Fruit fly (Drosophila melanogaster) whole organism, wandering third instar larva: Measurements from ENCODE around the gene Scgbeta.

Experiments
- Dfd ChIP-seq: fragments of >200 bp; optimal IDR thresholded peaks from 2 replicates; lab custom pipeline; 2017; ENCODE audit warnings: missing biosample characterization, missing genetic modification characterization
- Hr78 ChIP-seq: fragments of >200 bp; optimal IDR thresholded peaks from 2 replicates; lab custom pipeline; 2017; ENCODE audit warnings: missing biosample characterization, missing genetic modification characterization
- br ChIP-seq: fragments of 200-800 bp; sonication (Bioruptor generic); optimal IDR thresholded peaks from 2 replicates; lab custom pipeline; 2016; ENCODE audit warnings: missing biosample characterization, missing genetic modification characterization
- dl ChIP-seq, 2 experiments: fragments of 175-275, 200-275 bp in 1 of 2; fragments of 200-275 bp in 1 of 2; sonication (Bioruptor generic); optimal IDR thresholded peaks; lab custom pipeline; 2018; ENCODE audit warnings: mild to moderate bottlenecking in 2 of 2, missing biosample characterization in 2 of 2, missing genetic modification characterization in 2 of 2, moderate library complexity in 2 of 2; ENCODE audit not compliant: partially characterized antibody in 2 of 2, insufficient read depth in 1 of 2
- foxo ChIP-seq, 2 experiments: fragments of 200-800 bp; sonication (Bioruptor generic); optimal IDR thresholded peaks; 2 replicates in 1 of 2; 3 replicates in 1 of 2; lab custom pipeline; 2016 to 2017; ENCODE audit warnings: missing biosample characterization in 2 of 2, missing genetic modification characterization in 2 of 2
- pan ChIP-seq: fragments of >200 bp; optimal IDR thresholded peaks from 2 replicates; lab custom pipeline; 2017
- psq ChIP-seq: fragments of 200-800 bp; sonication (Bioruptor generic); optimal IDR thresholded peaks from 3 replicates; lab custom pipeline; 2017; ENCODE audit warnings: missing biosample characterization, mild to moderate bottlenecking, missing genetic modification characterization, moderate library complexity
- rgr ChIP-seq: fragments of 200-800 bp; sonication (Bioruptor generic); optimal IDR thresholded peaks from 3 replicates; lab custom pipeline; 2016; ENCODE audit warnings: missing biosample characterization, mild to moderate bottlenecking, missing genetic modification characterization
- sv ChIP-seq: fragments of 200-800 bp; sonication (Bioruptor generic); optimal IDR thresholded peaks from 3 replicates; lab custom pipeline; 2016; ENCODE audit warnings: missing biosample characterization, missing genetic modification characterization
- tai ChIP-seq: sonication (Bioruptor generic); optimal IDR thresholded peaks from 2 replicates; lab custom pipeline; 2016; ENCODE audit warnings: missing biosample characterization, missing genetic modification characterization
- usp ChIP-seq: fragments of >200 bp; optimal IDR thresholded peaks from 2 replicates; lab custom pipeline; 2017; ENCODE audit warnings: missing biosample characterization, missing genetic modification characterization

DNA sequence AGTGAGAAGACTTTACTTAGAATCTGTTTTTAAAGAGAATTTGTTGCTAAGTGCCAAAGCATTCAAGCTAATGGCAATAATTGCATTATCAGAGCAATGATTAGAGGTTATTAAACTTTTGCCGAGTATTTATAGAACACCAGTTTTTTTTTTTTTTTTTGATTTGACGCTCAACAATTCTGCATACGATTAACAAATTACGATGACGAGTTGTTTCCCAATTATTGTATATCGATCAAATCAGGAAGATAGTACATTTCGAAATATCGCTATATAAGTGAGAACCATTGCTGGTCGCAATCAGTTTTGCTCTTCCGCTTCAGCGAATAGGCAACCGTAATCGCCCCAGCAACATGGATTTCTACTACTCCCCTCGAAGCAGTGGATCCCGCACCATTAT, 48.4 kb downstream of the Scgbeta start, which contains the start of gene GstD4:
- TF ChIP-seq Dfd (no peak), sv (no peak), pan (no peak), tai (GFP tag; lab: Kevin White, UChicago) (no peak), dl (GFP tag; optimal IDR thresholded peaks at IDR 0.05; lab: Kevin White, UChicago; ENCODE audit: insufficient read depth in 1 of 2, partially characterized antibody in 2 of 2) (no peak), Hr78 (no peak), br (GFP tag; lab: Kevin White, UChicago) (no peak), foxo (GFP tag; optimal IDR thresholded peaks at IDR 0.05; lab: Kevin White, UChicago) (no peak), usp (GFP tag; lab: Kevin White, UChicago) (no peak), psq (no peak), rgr (GFP tag; lab: Kevin White, UChicago) (no peak)
